Worm (Caenorhabditis elegans): ENCODE data around the gene C49F8.1.

- TF ChIP-seq ceh-58 (GFP tag; IDR thresholded peaks at IDR 0.05) (no peak), unc-62 (GFP tag; optimal IDR thresholded peaks at IDR 0.05) (no peak)
Measured at ce11 chrX:13380988-13381742, 16.4 kb upstream of the C49F8.1 start.

Measured in whole organism, young adult.